Worm (Caenorhabditis elegans): ENCODE data around the gene K02F6.8.
"Not testable (repeated sequence)": the region's sequence is repeated elsewhere in the genome, so short reads cannot be mapped to it uniquely, and the experiment has no call there.

K02F6.8 gene

ce11 chrII:2534952-2535351 is at the start of gene K02F6.8:
K02F6.8 (minus strand) TSS chrII:2535052.
- not testable (repeated sequence) for TF ChIP-seq nhr-25, tbx-2, zag-1 (tag; optimal IDR thresholded peaks at IDR 0.05)

DNA sequence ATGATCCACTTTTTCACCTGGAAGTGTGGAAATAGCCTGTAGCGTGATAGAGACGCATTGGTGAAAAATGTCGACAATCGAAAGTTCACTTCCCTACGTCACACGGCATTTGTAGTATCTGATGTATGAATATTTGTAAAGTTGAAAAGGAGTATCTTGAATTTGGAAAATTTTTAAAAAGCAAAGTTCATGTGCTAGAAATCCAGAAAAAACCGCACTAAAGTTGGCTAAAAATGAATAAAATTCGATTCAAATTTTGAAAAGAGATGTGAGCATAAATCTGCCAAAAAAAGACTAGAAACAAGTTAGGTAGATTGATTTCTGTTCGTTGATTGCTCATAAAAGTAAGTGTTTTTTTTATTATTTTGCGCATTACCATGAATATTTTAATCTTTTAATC is 48.2 kb upstream of the K02F6.8 start, which contains the start of gene sri-74:
Gene sri-74 (minus strand): TSS at position 101 of the 400 bp plus-strand sequence.
- no peak for TF ChIP-seq ceh-28 (tag; optimal IDR thresholded peaks at IDR 0.05)
- TF ChIP-seq eor-1 (tag; optimal IDR thresholded peaks at IDR 0.05) = no peak
- TF ChIP-seq egl-5 (tag; optimal IDR thresholded peaks at IDR 0.05) = no peak
- no peak for TF ChIP-seq snpc-4 (tag; optimal IDR thresholded peaks at IDR 0.05)
- TF ChIP-seq ama-1 (optimal IDR thresholded peaks at IDR 0.05) = no peak
- no peak for TF ChIP-seq egl-27 (tag; optimal IDR thresholded peaks at IDR 0.05)
- TF ChIP-seq fkh-10 (GFP tag; optimal IDR thresholded peaks at IDR 0.05) = no peak
- no peak for TF ChIP-seq elt-1 (tag; optimal IDR thresholded peaks at IDR 0.05)

- TF ChIP-seq egl-5 (tag; optimal IDR thresholded peaks at IDR 0.05) = no peak
- no peak for TF ChIP-seq elt-1 (tag; optimal IDR thresholded peaks at IDR 0.05)
- no peak for TF ChIP-seq fos-1 (tag; optimal IDR thresholded peaks at IDR 0.05)
- no peak for TF ChIP-seq pha-4 (tag; optimal IDR thresholded peaks at IDR 0.05)
- no peak for TF ChIP-seq nhr-76 (tag; optimal IDR thresholded peaks at IDR 0.05)
- no peak for TF ChIP-seq nhr-25 (tag; optimal IDR thresholded peaks at IDR 0.05)
- TF ChIP-seq nhr-43 (tag; optimal IDR thresholded peaks at IDR 0.05; ENCODE audit: poor library complexity, severe bottlenecking) = no peak
- TF ChIP-seq nhr-28 (tag; optimal IDR thresholded peaks at IDR 0.05) = no peak
- no peak for TF ChIP-seq fkh-10 (GFP tag; optimal IDR thresholded peaks at IDR 0.05)
- TF ChIP-seq lsy-12 (tag; optimal IDR thresholded peaks at IDR 0.05) = no peak
- no peak for TF ChIP-seq pqm-1 (tag; optimal IDR thresholded peaks at IDR 0.05)
- no peak for TF ChIP-seq jun-1 (tag; optimal IDR thresholded peaks at IDR 0.05)
- no peak for TF ChIP-seq elt-2 (tag; optimal IDR thresholded peaks at IDR 0.05)
- TF ChIP-seq hmg-11 (tag; optimal IDR thresholded peaks at IDR 0.05) = no peak
Measured at ce11 chrII:2578216-2578615, 43.4 kb upstream of the K02F6.8 start.

- TF ChIP-seq mdl-1 (tag; optimal IDR thresholded peaks at IDR 0.05) (peak; percentile 8), nhr-12 (tag; optimal IDR thresholded peaks at IDR 0.05) (peak; percentile 32), nhr-28 (tag; optimal IDR thresholded peaks at IDR 0.05) (peak; percentile 14), nhr-67 (tag; optimal IDR thresholded peaks at IDR 0.05) (peak; percentile 34)
Measured at ce11 chrII:2570384-2570964, 35.6 kb upstream of the K02F6.8 start.

- TF ChIP-seq pha-4 (tag; optimal IDR thresholded peaks at IDR 0.05) (peak; percentile 85), ceh-82 (tag; optimal IDR thresholded peaks at IDR 0.05) (peak; percentile 45), lin-39 (tag; optimal IDR thresholded peaks at IDR 0.05) (peak; percentile 6), nhr-12 (tag; optimal IDR thresholded peaks at IDR 0.05) (no peak), hmg-11 (tag; optimal IDR thresholded peaks at IDR 0.05) (peak; percentile 88), fos-1 (tag; optimal IDR thresholded peaks at IDR 0.05) (no peak), ZK546.5 (tag; optimal IDR thresholded peaks at IDR 0.05) (no peak), pqm-1 (tag; optimal IDR thresholded peaks at IDR 0.05) (peak; percentile 5), eor-1 (tag; optimal IDR thresholded peaks at IDR 0.05) (no peak), R02D3.7 (tag; optimal IDR thresholded peaks at IDR 0.05) (peak; percentile 69), unc-62 (GFP tag; optimal IDR thresholded peaks at IDR 0.05) (peak; percentile 12), nhr-28 (tag; optimal IDR thresholded peaks at IDR 0.05) (no peak), aly-2 (tag; optimal IDR thresholded peaks at IDR 0.05) (no peak), tbx-2 (tag; optimal IDR thresholded peaks at IDR 0.05) (no peak), egl-27 (tag; optimal IDR thresholded peaks at IDR 0.05) (no peak), fkh-2 (tag; optimal IDR thresholded peaks at IDR 0.05) (no peak), fkh-10 (GFP tag; optimal IDR thresholded peaks at IDR 0.05) (peak; percentile 53), lin-15B (tag; optimal IDR thresholded peaks at IDR 0.05) (peak; percentile 89), snpc-4 (tag; optimal IDR thresholded peaks at IDR 0.05) (peak; percentile 83), nhr-23 (tag; optimal IDR thresholded peaks at IDR 0.05) (peak; percentile 88), jun-1 (tag; optimal IDR thresholded peaks at IDR 0.05) (peak; percentile 45), nfya-1 (tag; optimal IDR thresholded peaks at IDR 0.05; ENCODE audit: insufficient read depth) (peak; percentile 75), skn-1 (tag; optimal IDR thresholded peaks at IDR 0.05) (peak; percentile 0), ceh-28 (tag; optimal IDR thresholded peaks at IDR 0.05) (peak; percentile 53), mml-1 (tag; optimal IDR thresholded peaks at IDR 0.05) (no peak), elt-2 (tag; optimal IDR thresholded peaks at IDR 0.05) (peak; percentile 55), egl-5 (tag; optimal IDR thresholded peaks at IDR 0.05) (peak; percentile 84)
Measured at ce11 chrII:2564899-2565298, 30.0 kb upstream of the K02F6.8 start, which contains the start of gene usp-39. usp-39 (plus strand) TSS chrII:2565275.
